Worm (Caenorhabditis elegans) whole organism, early embryonic: ENCODE measurements around the gene Y67D8B.1.

ENCODE experiments used
- B0310.2 ChIP-seq: sonication (generic microtip); optimal IDR thresholded peaks from 2 replicates; lab custom pipeline; 2016; ENCODE audit warnings: mild to moderate bottlenecking, missing genetic modification characterization, missing compliant biosample characterization
- aly-1 ChIP-seq: sonication (generic microtip); optimal IDR thresholded peaks from 2 replicates; lab custom pipeline; 2016; ENCODE audit warnings: missing genetic modification characterization, missing compliant biosample characterization
- ceh-13 ChIP-seq: fragments of 200-800 bp; sonication (Bioruptor generic); optimal IDR thresholded peaks from 2 replicates; lab custom pipeline; 2018; ENCODE audit warnings: mild to moderate bottlenecking, missing genetic modification characterization, missing compliant biosample characterization
- ceh-36 ChIP-seq: sonication (generic microtip); optimal IDR thresholded peaks from 2 replicates; lab custom pipeline; 2016; ENCODE audit warnings: missing genetic modification characterization, inconsistent platforms, missing compliant biosample characterization
- ets-7 ChIP-seq: sonication (generic microtip); optimal IDR thresholded peaks from 2 replicates; lab custom pipeline; 2016; ENCODE audit warnings: missing genotype, missing genetic modification characterization, missing compliant biosample characterization
- hmg-4 ChIP-seq: fragments of 200-800 bp; sonication (Bioruptor generic); optimal IDR thresholded peaks from 2 replicates; lab custom pipeline; 2018; ENCODE audit warnings: mild to moderate bottlenecking, missing genetic modification characterization, missing compliant biosample characterization
- scrt-1 ChIP-seq: fragments of 200-800 bp; sonication (Bioruptor generic); IDR thresholded peaks from 2 replicates; pipeline ENCODE4 v1.3.6; 2022; ENCODE audit warnings: missing genetic modification characterization, missing compliant biosample characterization
- sea-1 ChIP-seq: fragments of 200-800 bp; sonication (Bioruptor generic); conservative IDR thresholded peaks from 2 replicates; pipeline ENCODE4 v1.3.6; 2022; ENCODE audit warnings: missing genetic modification characterization, missing compliant biosample characterization
- tbx-37 ChIP-seq: fragments of 200-800 bp; sonication (Bioruptor generic); conservative IDR thresholded peaks from 2 replicates; pipeline ENCODE4 v1.3.6; 2022; ENCODE audit warnings: missing genetic modification reagents, missing genetic modification characterization, missing compliant biosample characterization
- tra-4 ChIP-seq: sonication (generic microtip); optimal IDR thresholded peaks from 2 replicates; lab custom pipeline; 2017; ENCODE audit warnings: missing genetic modification characterization, missing compliant biosample characterization

Gene Y67D8B.1

DNA sequence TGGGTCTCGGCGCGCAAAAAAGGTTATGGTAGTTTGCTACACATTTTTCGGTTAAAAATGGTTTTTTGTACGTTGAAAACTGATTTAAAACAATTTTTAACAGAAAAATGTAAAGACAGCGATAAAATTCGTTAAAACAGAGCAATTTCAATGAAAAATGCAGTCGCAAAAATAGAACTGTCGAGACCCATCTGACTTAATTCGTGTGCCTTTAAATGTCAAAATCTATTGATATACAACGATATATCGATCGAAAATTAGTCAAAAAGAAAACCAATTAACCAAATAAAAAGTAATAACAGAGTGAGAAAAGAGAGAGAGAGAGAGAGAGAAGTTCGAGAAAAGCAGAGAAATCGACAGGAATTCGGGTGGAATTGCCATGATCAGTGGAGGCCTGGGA, 51.4 kb downstream of the Y67D8B.1 start:
- TF ChIP-seq hmg-4 (GFP tag; lab: Kevin White, UChicago) (no peak), ets-7 (no peak), tbx-37 (GFP tag; lab: Robert Waterston, UW) (no peak), scrt-1 (no peak), aly-1 (tag; lab: Kevin White, UChicago) (no peak), tra-4 (no peak), sea-1 (GFP tag; lab: Robert Waterston, UW) (no peak), B0310.2 (no peak), ceh-36 (tag; lab: Kevin White, UChicago) (no peak), ceh-13 (GFP tag; lab: Kevin White, UChicago) (no peak)
